Fruit fly (Drosophila melanogaster) whole organism, embryonic: ENCODE data around the gene SrpRbeta.

Experiments used
- Awh ChIP-seq: fragments of 200-800 bp; sonication (Bioruptor generic); IDR thresholded peaks from 2 replicates; pipeline ENCODE4, ENCODE4 v1.3.6; 2022; ENCODE audit warnings: missing biosample characterization, missing genetic modification characterization
- CG10543 ChIP-seq: fragments of 200-800 bp; sonication (Bioruptor generic); optimal IDR thresholded peaks from 3 replicates; lab custom pipeline; 2017; ENCODE audit warnings: missing biosample characterization, mild to moderate bottlenecking, missing genetic modification characterization, moderate library complexity
- CG12071 ChIP-seq: fragments of 200-800 bp; sonication (Bioruptor generic); optimal IDR thresholded peaks from 3 replicates; lab custom pipeline; 2018; ENCODE audit warnings: missing biosample characterization, mild to moderate bottlenecking, missing genetic modification characterization
- CG12769 ChIP-seq: fragments of 200-800 bp; sonication (Bioruptor generic); optimal IDR thresholded peaks from 2 replicates; lab custom pipeline; 2019; ENCODE audit warnings: missing biosample characterization, mild to moderate bottlenecking, missing genetic modification characterization, moderate library complexity
- CG14441 ChIP-seq: fragments of 200-800 bp; sonication (Bioruptor generic); IDR thresholded peaks from 2 replicates; pipeline ENCODE4 v1.3.6; 2022; ENCODE audit warnings: missing biosample characterization, missing genetic modification characterization
- CG15073 ChIP-seq: fragments of 200-800 bp; sonication (Bioruptor generic); optimal IDR thresholded peaks from 2 replicates; lab custom pipeline; 2016; ENCODE audit warnings: missing biosample characterization, missing genetic modification characterization
- CG15479 ChIP-seq: fragments of 200-800 bp; sonication (Bioruptor generic); optimal IDR thresholded peaks from 3 replicates; lab custom pipeline; 2019; ENCODE audit warnings: missing biosample characterization, mild to moderate bottlenecking, missing genetic modification characterization, moderate library complexity
- CG17328 ChIP-seq: fragments of 200-800 bp; sonication (Bioruptor generic); IDR thresholded peaks from 2 replicates; pipeline ENCODE4 v1.3.6; 2022; ENCODE audit warnings: missing biosample characterization, missing genetic modification characterization
- CG17385 ChIP-seq: fragments of 200-800 bp; sonication (Bioruptor generic); optimal IDR thresholded peaks from 3 replicates; lab custom pipeline; 2018; ENCODE audit warnings: missing biosample characterization, mild to moderate bottlenecking, missing genetic modification characterization
- CG32532 ChIP-seq: fragments of 200-800 bp; sonication (Bioruptor generic); IDR thresholded peaks from 2 replicates; pipeline ENCODE4 v1.3.6; 2022; ENCODE audit warnings: missing biosample characterization, missing genetic modification characterization
- CG4328 ChIP-seq: fragments of 200-800 bp; sonication (Bioruptor generic); optimal IDR thresholded peaks from 3 replicates; lab custom pipeline; 2017; ENCODE audit warnings: missing biosample characterization, missing genetic modification reagents, missing genetic modification characterization
- CG6791 ChIP-seq: fragments of 200-800 bp; sonication (Bioruptor generic); IDR thresholded peaks from 3 replicates; pipeline ENCODE4 v1.3.6; 2022; ENCODE audit warnings: missing biosample characterization, missing genetic modification characterization; ENCODE audit not compliant: partially characterized antibody
- CG8359 ChIP-seq: fragments of 200-800 bp; sonication (Bioruptor generic); optimal IDR thresholded peaks from 2 replicates; lab custom pipeline; 2017; ENCODE audit warnings: missing biosample characterization, mild to moderate bottlenecking, missing genetic modification characterization, borderline replicate concordance
- CG8924 ChIP-seq: fragments of 200-800 bp; optimal IDR thresholded peaks from 3 replicates; lab custom pipeline; 2019; ENCODE audit warnings: missing biosample characterization, mild to moderate bottlenecking, missing genetic modification characterization, moderate library complexity
- CG9876 ChIP-seq: fragments of 200-800 bp; sonication (Bioruptor generic); optimal IDR thresholded peaks from 2 replicates; lab custom pipeline; 2016; ENCODE audit warnings: missing biosample characterization, missing genetic modification characterization
- CG9932 ChIP-seq: fragments of 200-800 bp; sonication (Bioruptor generic); IDR thresholded peaks from 2 replicates; pipeline ENCODE4 v1.3.6; 2022; ENCODE audit warnings: missing biosample characterization, missing genetic modification characterization
- Camta ChIP-seq: fragments of 200-800 bp; sonication (Bioruptor generic); optimal IDR thresholded peaks from 2 replicates; lab custom pipeline; 2016; ENCODE audit warnings: missing biosample characterization, missing genetic modification characterization
- CkIIα-i1 ChIP-seq: fragments of 200-800 bp; sonication (Bioruptor generic); IDR thresholded peaks from 2 replicates; pipeline ENCODE4 v1.3.6; 2022; ENCODE audit warnings: missing biosample characterization, missing genetic modification characterization
- D19A ChIP-seq: fragments of 200-800 bp; optimal IDR thresholded peaks from 3 replicates; lab custom pipeline; 2019; ENCODE audit warnings: missing biosample characterization, mild to moderate bottlenecking, missing genetic modification characterization, moderate library complexity
- Ets97D ChIP-seq: fragments of 200-800 bp; sonication (Bioruptor generic); optimal IDR thresholded peaks from 3 replicates; lab custom pipeline; 2016; ENCODE audit warnings: missing biosample characterization, missing genetic modification characterization
- Hr3 ChIP-seq: fragments of 200-800 bp; sonication (Bioruptor generic); optimal IDR thresholded peaks from 3 replicates; lab custom pipeline; 2016; ENCODE audit warnings: missing biosample characterization, missing genetic modification characterization
- Max ChIP-seq: fragments of 200-800 bp; sonication (Bioruptor generic); optimal IDR thresholded peaks from 2 replicates; lab custom pipeline; 2016; ENCODE audit warnings: missing biosample characterization, mild to moderate bottlenecking, missing genetic modification characterization
- NC2β ChIP-seq: fragments of 200-800 bp; sonication (Bioruptor generic); optimal IDR thresholded peaks from 2 replicates; lab custom pipeline; 2016; ENCODE audit warnings: missing biosample characterization, missing genetic modification characterization
- PHDP ChIP-seq: fragments of 200-800 bp; sonication (Bioruptor generic); optimal IDR thresholded peaks from 3 replicates; lab custom pipeline; 2018; ENCODE audit warnings: missing biosample characterization, mild to moderate bottlenecking, missing genetic modification characterization, moderate library complexity
- Pdp1 ChIP-seq, 2 experiments: fragments of 200-800 bp; sonication (Bioruptor generic); optimal IDR thresholded peaks; 3 replicates each; lab custom pipeline; 2016; ENCODE audit warnings: missing biosample characterization in 2 of 2, missing genetic modification characterization in 2 of 2, mild to moderate bottlenecking in 1 of 2, moderate library complexity in 1 of 2
- Xbp1 ChIP-seq: fragments of 200-800 bp; sonication (Bioruptor generic); optimal IDR thresholded peaks from 3 replicates; lab custom pipeline; 2016; ENCODE audit warnings: missing biosample characterization, mild to moderate bottlenecking, missing genetic modification characterization
- abd-A ChIP-seq: fragments of 200-800 bp; sonication (Bioruptor generic); optimal IDR thresholded peaks from 3 replicates; lab custom pipeline; 2019; ENCODE audit warnings: missing biosample characterization, mild to moderate bottlenecking, missing genetic modification characterization, moderate library complexity
- al ChIP-seq: fragments of 200-800 bp; sonication (Bioruptor generic); IDR thresholded peaks from 2 replicates; pipeline ENCODE4 v1.3.6; 2022; ENCODE audit warnings: missing biosample characterization, missing genetic modification characterization
- bigmax ChIP-seq: fragments of 200-800 bp; sonication (Bioruptor generic); optimal IDR thresholded peaks from 2 replicates; lab custom pipeline; 2018; ENCODE audit warnings: missing biosample characterization, mild to moderate bottlenecking, missing genetic modification characterization
- br ChIP-seq: fragments of >200 bp; optimal IDR thresholded peaks from 2 replicates; lab custom pipeline; 2017
- da ChIP-seq: fragments of 200-800 bp; sonication (Bioruptor generic); optimal IDR thresholded peaks from 2 replicates; lab custom pipeline; 2016; ENCODE audit warnings: missing biosample characterization, missing genetic modification characterization
- disco-r ChIP-seq: fragments of 200-800 bp; sonication (Bioruptor generic); optimal IDR thresholded peaks from 2 replicates; lab custom pipeline; 2016; ENCODE audit warnings: missing biosample characterization, missing genetic modification characterization
- dpn ChIP-seq, 2 experiments: fragments of 200-800 bp; sonication (Bioruptor generic); optimal IDR thresholded peaks; 3 replicates each; lab custom pipeline; 2016; ENCODE audit warnings: missing biosample characterization in 2 of 2, missing genetic modification characterization in 2 of 2
- fru ChIP-seq: fragments of >200 bp; optimal IDR thresholded peaks from 2 replicates; lab custom pipeline; 2017
- ftz-f1 ChIP-seq: fragments of 200-800 bp; sonication (Bioruptor generic); optimal IDR thresholded peaks from 2 replicates; lab custom pipeline; 2016; ENCODE audit warnings: missing biosample characterization, missing genetic modification characterization
- grn ChIP-seq: fragments of 200-800 bp; sonication (Bioruptor generic); optimal IDR thresholded peaks from 3 replicates; lab custom pipeline; 2017; ENCODE audit warnings: missing biosample characterization, missing genetic modification characterization
- hbn ChIP-seq: fragments of 200-800 bp; sonication (Bioruptor generic); IDR thresholded peaks from 2 replicates; pipeline ENCODE4 v1.3.6; 2022; ENCODE audit warnings: missing biosample characterization, missing genetic modification characterization; ENCODE audit not compliant: partially characterized antibody
- knrl ChIP-seq: fragments of 200-800 bp; sonication (Bioruptor generic); IDR thresholded peaks from 3 replicates; pipeline ENCODE4 v1.3.6; 2022; ENCODE audit warnings: missing biosample characterization, missing genetic modification characterization; ENCODE audit not compliant: partially characterized antibody
- lmd ChIP-seq: fragments of 200-800 bp; sonication (Bioruptor generic); IDR thresholded peaks from 2 replicates; pipeline ENCODE4 v1.3.6; 2022; ENCODE audit warnings: missing biosample characterization, missing genetic modification characterization
- mirr ChIP-seq: fragments of 200-800 bp; sonication (Bioruptor generic); optimal IDR thresholded peaks from 3 replicates; lab custom pipeline; 2018; ENCODE audit warnings: missing biosample characterization, mild to moderate bottlenecking, missing genetic modification characterization
- nom ChIP-seq: fragments of 200-800 bp; sonication (Bioruptor generic); optimal IDR thresholded peaks from 2 replicates; lab custom pipeline; 2017; ENCODE audit warnings: missing biosample characterization, missing genetic modification characterization, mild to moderate bottlenecking, moderate library complexity, missing genetic modification reagents
- odd ChIP-seq: fragments of 200-800 bp; sonication (Bioruptor generic); optimal IDR thresholded peaks from 2 replicates; lab custom pipeline; 2017; ENCODE audit warnings: missing biosample characterization, mild to moderate bottlenecking, missing genetic modification characterization
- pnt ChIP-seq: fragments of 200-800 bp; sonication (Bioruptor generic); optimal IDR thresholded peaks from 3 replicates; lab custom pipeline; 2016; ENCODE audit warnings: missing biosample characterization, missing genetic modification characterization
- pzg ChIP-seq: fragments of 200-800 bp; sonication (Bioruptor generic); optimal IDR thresholded peaks from 3 replicates; lab custom pipeline; 2018; ENCODE audit warnings: missing biosample characterization, mild to moderate bottlenecking, missing genetic modification characterization, moderate library complexity
- sd ChIP-seq: fragments of 200-800 bp; sonication (Bioruptor generic); optimal IDR thresholded peaks from 3 replicates; lab custom pipeline; 2018; ENCODE audit warnings: missing biosample characterization, mild to moderate bottlenecking, missing genetic modification characterization, moderate library complexity
- sim ChIP-seq: fragments of 200-800 bp; sonication (Bioruptor generic); IDR thresholded peaks from 2 replicates; pipeline ENCODE4 v1.3.6; 2022; ENCODE audit warnings: missing biosample characterization, missing genetic modification characterization
- sqz ChIP-seq: fragments of 200-800 bp; sonication (Bioruptor generic); optimal IDR thresholded peaks from 3 replicates; lab custom pipeline; 2018; ENCODE audit warnings: missing biosample characterization, mild to moderate bottlenecking, missing genetic modification characterization
- tgo ChIP-seq: fragments of 200-800 bp; sonication (Bioruptor generic); IDR thresholded peaks from 3 replicates; pipeline ENCODE4 v1.3.6; 2022; ENCODE audit warnings: missing biosample characterization, missing genetic modification characterization
- trh ChIP-seq: fragments of 200-800 bp; sonication (Bioruptor generic); optimal IDR thresholded peaks from 2 replicates; lab custom pipeline; 2016; ENCODE audit warnings: missing biosample characterization, missing genetic modification characterization
- ttk ChIP-seq: fragments of 200-800 bp; sonication (Bioruptor generic); IDR thresholded peaks from 2 replicates; pipeline ENCODE4 v2.1.2; 2022; ENCODE audit warnings: missing biosample characterization, missing genetic modification characterization
- tup ChIP-seq: fragments of 200-800 bp; sonication (Bioruptor generic); optimal IDR thresholded peaks from 2 replicates; lab custom pipeline; 2016; ENCODE audit warnings: missing biosample characterization, mild to moderate bottlenecking, missing genetic modification characterization, moderate library complexity
- vvl ChIP-seq: fragments of 200-800 bp; sonication (Bioruptor generic); IDR thresholded peaks from 2 replicates; pipeline ENCODE4 v1.3.6; 2022; ENCODE audit warnings: missing biosample characterization, missing genetic modification characterization

Gene SrpRbeta

dm6 chr3L:8763037-8763454 lies 43.0 kb upstream of the SrpRbeta start (continued):
- TF ChIP-seq NC2β (no peak), al (GFP tag; lab: Robert Waterston, UW) (no peak), knrl (no peak; the same call in 2 of the 3 replicates), CG9932 (GFP tag; lab: Robert Waterston, UW) (peak; percentile 64), CG12769 (tag; lab: Kevin White, UChicago) (peak; percentile 68), Xbp1 (GFP tag; lab: Kevin White, UChicago) (peak; percentile 52), Hr3 (GFP tag; lab: Kevin White, UChicago) (peak; percentile 17), vvl (GFP tag; lab: Robert Waterston, UW) (peak; percentile 75), Ets97D (no peak), mirr (GFP tag; lab: Kevin White, UChicago) (no peak), da (GFP tag; lab: Kevin White, UChicago) (no peak), ttk (GFP tag; lab: Robert Waterston, UW) (peak; percentile 73), nom (GFP tag; lab: Kevin White, UChicago) (no peak), pzg (GFP tag; lab: Kevin White, UChicago) (no peak), br (lab: Kevin White, UChicago) (no peak), lmd (GFP tag; lab: Robert Waterston, UW) (peak; percentile 66), CG15479 (GFP tag; lab: Kevin White, UChicago) (no peak), grn (peak; percentile 11), sim (GFP tag; lab: Robert Waterston, UW) (no peak), CG12071 (GFP tag; lab: Kevin White, UChicago) (no peak), CG6791 (GFP tag; lab: Robert Waterston, UW) (no peak), abd-A (no peak), D19A (tag; lab: Kevin White, UChicago) (peak; percentile 3), trh (GFP tag; lab: Kevin White, UChicago) (no peak), bigmax (GFP tag; lab: Kevin White, UChicago) (no peak), Max (no peak), hbn (GFP tag; lab: Robert Waterston, UW) (no peak), CG15073 (GFP tag; lab: Kevin White, UChicago) (no peak), dpn (GFP tag; optimal IDR thresholded peaks at IDR 0.05; lab: Kevin White, UChicago) (peak in 1 of 2 experiments; percentile 53), fru (lab: Kevin White, UChicago) (no peak), CG4328 (GFP tag; lab: Kevin White, UChicago) (no peak), CG8924 (tag; lab: Kevin White, UChicago) (no peak), CkIIα-i1 (GFP tag; lab: Robert Waterston, UW) (no peak), sd (no peak), pnt (GFP tag; lab: Kevin White, UChicago) (no peak), CG17328 (GFP tag; lab: Robert Waterston, UW) (0 out of 2 replicates have a peak, but pooled peaks have one; percentile 46), CG32532 (GFP tag; lab: Robert Waterston, UW) (peak; percentile 53; the same call in 1 of the 2 replicates), CG10543 (GFP tag; lab: Kevin White, UChicago) (peak; percentile 60), sqz (no peak), disco-r (GFP tag; lab: Kevin White, UChicago) (no peak), tgo (GFP tag; lab: Robert Waterston, UW) (peak; percentile 36; the same call in 1 of the 3 replicates), Camta (no peak), CG14441 (peak; percentile 74), PHDP (tag; lab: Kevin White, UChicago) (peak; percentile 43), ftz-f1 (no peak), odd (GFP tag; lab: Kevin White, UChicago) (peak; percentile 26), tup (GFP tag; lab: Kevin White, UChicago) (no peak), Pdp1 (GFP tag; optimal IDR thresholded peaks at IDR 0.05; lab: Kevin White, UChicago) (peak in 1 of 2 experiments; percentile 84), CG8359 (no peak), CG17385 (GFP tag; lab: Kevin White, UChicago) (peak; percentile 54), Awh (GFP tag; lab: Robert Waterston, UW) (peak; percentile 39; the same call in 1 of the 2 replicates), CG9876 (GFP tag; lab: Kevin White, UChicago) (no peak)
